Worm (Caenorhabditis elegans) whole organism, L1 larva: ENCODE results near the gene C09G12.5.

Experiments used
- ceh-82 ChIP-seq, 3 experiments: fragments of 150-350 bp in 1 of 3; sonication (generic microtip) in 2 of 3; optimal IDR thresholded peaks; 2 replicates each; lab custom pipeline; 2014 to 2017; ENCODE audit warnings: missing biosample characterization in 3 of 3, missing genetic modification characterization in 3 of 3
- nhr-237 ChIP-seq: fragments of 150-350 bp; optimal IDR thresholded peaks from 2 replicates; lab custom pipeline; 2014; ENCODE audit warnings: missing biosample characterization, missing genetic modification characterization
- skn-1 ChIP-seq: fragments of 150-350 bp; optimal IDR thresholded peaks from 2 replicates; lab custom pipeline; 2014; ENCODE audit warnings: missing biosample characterization, missing genetic modification characterization
- snpc-4 ChIP-seq: fragments of 150-350 bp; optimal IDR thresholded peaks from 2 replicates; lab custom pipeline; 2014; ENCODE audit warnings: missing biosample characterization, missing genetic modification characterization
- sup-37 ChIP-seq: fragments of 200-800 bp; sonication (Bioruptor generic); optimal IDR thresholded peaks from 2 replicates; lab custom pipeline; 2018; ENCODE audit warnings: mild to moderate bottlenecking, missing genetic modification characterization, missing compliant biosample characterization
- unc-30 ChIP-seq: sonication (generic microtip); optimal IDR thresholded peaks from 2 replicates; lab custom pipeline; 2017; ENCODE audit warnings: missing biosample characterization, missing genetic modification characterization
- zag-1 ChIP-seq: fragments of 150-350 bp; optimal IDR thresholded peaks from 2 replicates; lab custom pipeline; 2014; ENCODE audit warnings: missing biosample characterization, missing genetic modification characterization

- TF ChIP-seq ceh-82 (tag; optimal IDR thresholded peaks at IDR 0.05; lab: Kevin White, UChicago) (no peak), unc-30 (tag; lab: Kevin White, UChicago) (no peak), snpc-4 (tag; lab: Kevin White, UChicago) (no peak), skn-1 (tag; lab: Kevin White, UChicago) (no peak), zag-1 (no peak), sup-37 (GFP tag; lab: Kevin White, UChicago) (no peak), nhr-237 (tag; lab: Kevin White, UChicago) (no peak)
These were observed 35.0 kb upstream of the C09G12.5 start, which contains the start of gene F09D12.2 for ce11 chrIV:3444101-3444500.
